Fruit fly (Drosophila melanogaster) whole organism, wandering third instar larva: ENCODE data around the gene GILT1.

Source experiments
- Hr78 ChIP-seq: fragments of >200 bp; optimal IDR thresholded peaks from 2 replicates; lab custom pipeline; 2017; ENCODE audit warnings: missing biosample characterization, missing genetic modification characterization
- Rel ChIP-seq, 2 experiments: fragments of 200-800 bp; sonication (Bioruptor generic) in 1 of 2; optimal IDR thresholded peaks; 2 replicates in 1 of 2; 3 replicates in 1 of 2; lab custom pipeline; 2016 to 2019; ENCODE audit warnings: mild to moderate bottlenecking in 2 of 2, missing biosample characterization in 2 of 2, missing genetic modification characterization in 2 of 2, moderate library complexity in 1 of 2
- foxo ChIP-seq, 2 experiments: fragments of 200-800 bp; sonication (Bioruptor generic); optimal IDR thresholded peaks; 2 replicates in 1 of 2; 3 replicates in 1 of 2; lab custom pipeline; 2016 to 2017; ENCODE audit warnings: missing biosample characterization in 2 of 2, missing genetic modification characterization in 2 of 2
- h ChIP-seq: fragments of 200-800 bp; sonication (Bioruptor generic); optimal IDR thresholded peaks from 3 replicates; lab custom pipeline; 2016; ENCODE audit warnings: missing biosample characterization, mild to moderate bottlenecking, missing genetic modification characterization
- sage ChIP-seq: fragments of 200-800 bp; sonication (Bioruptor generic); optimal IDR thresholded peaks from 2 replicates; lab custom pipeline; 2016; ENCODE audit warnings: missing biosample characterization, mild to moderate bottlenecking, missing genetic modification characterization
- woc ChIP-seq: sonication (Bioruptor generic); optimal IDR thresholded peaks from 2 replicates; lab custom pipeline; 2016; ENCODE audit warnings: missing biosample characterization, mild to moderate bottlenecking, missing genetic modification characterization

DNA sequence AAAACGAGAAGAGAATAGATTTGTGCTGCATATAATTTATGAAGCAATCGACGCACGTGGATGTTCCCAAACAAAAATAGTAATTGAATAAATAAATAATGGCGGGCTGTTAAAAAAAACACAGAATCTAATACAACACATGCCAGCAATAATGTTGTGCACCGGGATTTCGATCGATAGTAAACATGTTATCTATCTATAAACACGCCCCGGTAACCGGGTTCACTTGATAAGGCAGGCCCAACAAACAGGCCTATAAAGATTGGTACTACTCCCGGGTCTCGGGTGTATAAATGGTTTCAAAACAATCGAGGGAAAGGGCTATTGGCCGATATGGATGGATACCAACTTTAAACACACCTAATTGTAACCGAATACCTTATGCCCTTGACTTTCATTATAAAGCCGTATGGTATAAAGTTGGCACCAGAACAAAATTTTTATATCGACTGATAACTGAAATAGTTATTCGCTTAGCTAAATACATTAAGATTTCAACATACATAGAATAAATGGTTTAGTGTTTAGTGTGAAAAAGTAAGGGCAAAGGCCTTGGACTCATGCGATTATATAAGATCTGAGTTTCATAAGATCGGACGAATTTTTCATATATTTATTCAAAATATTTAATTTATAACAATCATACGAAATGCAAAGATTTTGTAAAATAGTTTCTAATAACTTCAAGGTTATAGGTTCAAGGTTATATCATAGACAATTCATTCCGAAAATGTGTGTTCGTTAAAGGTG is 35.8 kb downstream of the GILT1 start:
- TF ChIP-seq h (no peak), foxo (GFP tag; optimal IDR thresholded peaks at IDR 0.05; lab: Kevin White, UChicago) (no peak), Rel (GFP tag; optimal IDR thresholded peaks at IDR 0.05; lab: Kevin White, UChicago) (no peak), Rel (tag; optimal IDR thresholded peaks at IDR 0.05; lab: Kevin White, UChicago) (no peak), sage (GFP tag; lab: Kevin White, UChicago) (no peak), Hr78 (GFP tag; lab: Kevin White, UChicago) (no peak), woc (GFP tag; lab: Kevin White, UChicago) (no peak)
